Fruit fly (Drosophila melanogaster): ENCODE measurements around the gene CG32983.

DNA sequence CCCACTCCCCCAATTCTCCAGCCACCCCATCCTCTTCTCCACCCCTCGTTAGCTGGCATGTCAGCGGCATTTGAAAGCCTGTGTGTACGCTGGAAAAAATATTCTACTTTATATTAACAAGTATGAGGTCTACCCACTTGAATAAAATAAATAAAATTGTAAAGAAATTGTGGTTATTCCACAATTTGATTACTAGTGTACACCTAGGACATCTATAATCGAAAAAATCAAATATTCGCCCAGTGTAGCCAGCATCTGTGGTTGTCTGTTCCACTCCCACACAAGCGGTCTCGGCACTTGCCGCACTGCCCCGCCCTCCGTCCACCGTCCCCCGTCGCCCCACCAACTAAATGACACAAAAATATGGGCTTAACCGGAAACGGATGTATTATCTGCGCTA, 4.9 kb upstream of the CG32983 start:
- no peak for TF ChIP-seq Dll (optimal IDR thresholded peaks at IDR 0.05)
- no peak for TF ChIP-seq EcR (GFP tag; optimal IDR thresholded peaks at IDR 0.05)
- no peak for TF ChIP-seq psq (optimal IDR thresholded peaks at IDR 0.05)
- no peak for TF ChIP-seq CG8478 (optimal IDR thresholded peaks at IDR 0.05)

Data from whole organism.